Fruit fly (Drosophila melanogaster): ENCODE results near the gene form3.

The form3 gene

DNA sequence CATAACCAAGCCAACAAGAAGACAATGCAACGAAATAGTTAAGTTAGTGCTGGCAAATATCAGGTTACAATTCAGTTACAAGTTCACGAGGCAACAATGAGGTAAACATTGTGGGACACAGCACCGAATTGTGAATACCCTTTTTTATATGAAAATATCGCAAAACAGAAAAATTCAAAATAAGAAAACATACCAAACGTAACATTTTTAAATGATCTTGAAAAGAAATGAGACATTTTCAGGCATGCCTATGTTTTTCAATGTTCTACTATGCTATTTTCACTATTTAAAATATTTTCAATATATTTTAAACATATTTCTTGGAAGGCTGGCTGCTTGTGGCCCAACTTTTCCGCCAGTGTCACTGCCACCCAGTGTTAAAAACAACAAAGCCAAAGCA is 9.3 kb downstream of the form3 start:
- TF ChIP-seq CG8478 (optimal IDR thresholded peaks at IDR 0.05), result no peak
- no peak for TF ChIP-seq CTCF (optimal IDR thresholded peaks at IDR 0.05)

DNA sequence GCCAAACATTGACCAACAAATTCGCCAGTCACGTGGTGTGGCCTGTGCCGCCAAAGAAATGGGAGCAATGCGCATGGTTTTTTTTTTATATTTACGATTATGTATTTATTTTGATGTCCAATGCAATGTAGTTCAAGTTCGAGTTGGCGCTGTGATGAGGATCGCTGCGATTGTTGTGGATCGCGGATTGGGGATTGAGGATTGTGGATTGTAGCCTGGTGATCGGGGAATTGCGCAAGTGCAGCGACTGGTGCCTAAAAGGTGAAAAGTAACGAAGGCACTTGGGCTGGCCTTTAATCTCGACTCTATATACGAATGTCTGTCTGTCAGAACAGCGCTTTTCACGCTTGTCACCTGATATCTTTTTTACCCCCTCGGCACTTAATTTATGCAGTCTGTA is 9.9 kb downstream of the form3 start:
- no peak for TF ChIP-seq CG8478 (optimal IDR thresholded peaks at IDR 0.05)

DNA sequence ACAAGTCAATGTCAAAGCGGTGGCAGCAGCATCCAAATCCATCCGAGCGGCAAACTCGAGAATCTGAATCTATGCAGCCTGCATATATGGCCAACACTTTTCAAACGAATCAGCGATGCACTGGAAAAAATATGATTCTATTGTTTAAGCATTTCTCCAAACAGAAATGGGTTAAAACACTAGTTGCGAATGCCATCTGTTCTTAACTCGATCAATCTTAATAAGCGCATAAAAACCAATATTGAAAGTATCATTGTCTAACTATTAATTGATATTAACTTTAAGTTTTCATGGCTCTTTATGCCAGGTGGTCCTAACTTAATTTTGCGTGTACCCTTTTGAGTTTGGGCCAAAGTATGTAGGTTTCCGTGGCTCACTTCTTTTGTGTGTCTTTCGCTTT is 11.1 kb downstream of the form3 start:
- TF ChIP-seq CG8478 (optimal IDR thresholded peaks at IDR 0.05) (no peak), CTCF (optimal IDR thresholded peaks at IDR 0.05) (no peak)

DNA sequence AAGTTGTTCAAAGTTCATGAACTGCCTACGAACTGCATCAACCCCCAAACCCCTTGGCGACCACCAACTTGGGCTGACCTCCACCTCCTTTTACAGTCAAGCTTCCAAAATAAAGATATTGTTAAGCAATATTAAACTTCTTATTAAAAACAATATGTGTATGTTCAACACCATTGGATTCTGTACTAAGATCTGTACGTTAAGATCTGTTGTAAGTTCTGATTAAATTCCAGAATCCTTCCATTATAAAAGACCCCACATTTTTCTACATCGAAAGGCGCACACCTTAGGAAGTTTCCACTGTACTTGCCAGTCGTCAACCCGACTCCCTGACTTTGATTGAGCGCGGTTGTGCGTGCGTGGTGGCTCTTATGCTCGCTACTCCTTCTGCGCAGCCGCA is 18.4 kb downstream of the form3 start:
- TF ChIP-seq CG8478 (optimal IDR thresholded peaks at IDR 0.05) (no peak), CTCF (optimal IDR thresholded peaks at IDR 0.05) (no peak)

DNA sequence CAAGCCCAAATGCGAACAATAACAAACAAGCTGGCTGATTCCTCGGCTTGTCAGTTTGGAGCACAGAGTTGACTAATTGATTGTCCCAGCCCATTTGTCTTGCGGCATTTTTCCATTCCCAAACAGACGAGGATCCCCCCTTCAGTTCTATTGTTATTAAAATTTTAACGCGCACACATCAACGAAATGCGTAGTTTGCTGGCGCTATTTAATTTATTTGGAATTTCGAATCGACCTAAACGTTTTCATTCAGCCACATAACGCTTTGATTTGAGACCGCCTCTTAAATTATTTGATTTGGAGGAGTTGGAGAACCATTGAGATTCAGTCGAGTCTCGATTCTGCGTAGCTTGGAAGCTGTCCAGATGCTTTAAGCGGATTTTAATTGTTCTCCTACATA is 21.3 kb downstream of the form3 start:
- no peak for TF ChIP-seq CG8478 (optimal IDR thresholded peaks at IDR 0.05)
- no peak for TF ChIP-seq CTCF (optimal IDR thresholded peaks at IDR 0.05)

DNA sequence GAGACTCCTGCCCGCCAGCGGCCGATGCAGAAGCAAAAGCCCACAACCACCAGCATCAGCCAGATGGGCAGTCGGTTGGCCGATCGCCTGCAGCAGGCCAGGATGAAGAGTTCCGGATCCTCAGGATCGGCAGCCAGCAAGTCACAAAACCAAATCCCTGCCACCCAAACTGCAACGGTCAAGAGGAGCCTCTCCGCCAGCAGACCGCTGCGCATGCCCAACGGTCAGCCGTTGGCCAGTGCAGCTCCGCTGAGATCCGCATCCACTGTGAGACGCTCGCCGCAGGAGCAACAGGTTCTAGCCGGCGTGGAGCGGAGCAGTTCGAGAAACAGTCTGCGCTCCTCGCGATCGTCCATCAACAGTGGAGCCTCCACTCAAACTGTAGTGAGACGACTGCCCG is 27.5 kb downstream of the form3 start:
- no peak for TF ChIP-seq CG8478 (optimal IDR thresholded peaks at IDR 0.05)
- no peak for TF ChIP-seq CTCF (optimal IDR thresholded peaks at IDR 0.05)

DNA sequence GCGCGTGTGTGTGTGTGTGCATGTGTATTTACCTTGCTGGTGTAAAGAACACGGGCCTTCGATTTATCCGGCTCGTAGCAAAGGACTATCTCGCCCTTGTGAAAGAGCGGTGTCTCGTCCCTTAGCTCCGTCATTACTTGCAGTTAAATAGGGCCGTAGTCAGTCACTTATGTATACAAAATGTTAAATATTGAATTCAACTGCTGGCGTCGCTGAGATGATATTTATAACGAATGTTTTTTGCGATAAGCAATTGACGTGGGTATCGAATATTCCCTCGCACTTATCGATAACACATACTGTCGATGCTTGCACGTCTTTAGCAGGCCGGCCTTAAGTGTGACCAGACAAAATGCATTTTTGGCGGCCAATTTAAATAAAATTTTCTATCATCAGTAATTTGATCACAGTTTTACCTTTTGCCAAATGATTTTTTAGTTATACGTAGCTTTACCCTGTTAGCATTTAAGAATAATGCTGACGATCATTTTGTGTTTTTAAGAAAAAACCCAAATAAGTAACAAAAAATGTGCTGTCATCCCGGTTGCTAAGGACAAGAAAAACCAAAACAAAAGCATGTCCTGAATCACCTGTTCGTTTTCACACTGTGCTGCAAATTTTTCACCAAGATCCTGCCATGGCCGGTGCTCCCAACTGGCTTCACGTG is 30.8 kb downstream of the form3 start, which contains the start of the genes msl-3 and BBS1:
Gene msl-3, minus strand, starts transcription at position 245 of the 667 bp plus-strand sequence.
Gene BBS1, plus strand, starts transcription at position 617 of the 667 bp plus-strand sequence.
- no peak for TF ChIP-seq CTCF (optimal IDR thresholded peaks at IDR 0.05)
- TF ChIP-seq CG8478 (optimal IDR thresholded peaks at IDR 0.05), result no peak

DNA sequence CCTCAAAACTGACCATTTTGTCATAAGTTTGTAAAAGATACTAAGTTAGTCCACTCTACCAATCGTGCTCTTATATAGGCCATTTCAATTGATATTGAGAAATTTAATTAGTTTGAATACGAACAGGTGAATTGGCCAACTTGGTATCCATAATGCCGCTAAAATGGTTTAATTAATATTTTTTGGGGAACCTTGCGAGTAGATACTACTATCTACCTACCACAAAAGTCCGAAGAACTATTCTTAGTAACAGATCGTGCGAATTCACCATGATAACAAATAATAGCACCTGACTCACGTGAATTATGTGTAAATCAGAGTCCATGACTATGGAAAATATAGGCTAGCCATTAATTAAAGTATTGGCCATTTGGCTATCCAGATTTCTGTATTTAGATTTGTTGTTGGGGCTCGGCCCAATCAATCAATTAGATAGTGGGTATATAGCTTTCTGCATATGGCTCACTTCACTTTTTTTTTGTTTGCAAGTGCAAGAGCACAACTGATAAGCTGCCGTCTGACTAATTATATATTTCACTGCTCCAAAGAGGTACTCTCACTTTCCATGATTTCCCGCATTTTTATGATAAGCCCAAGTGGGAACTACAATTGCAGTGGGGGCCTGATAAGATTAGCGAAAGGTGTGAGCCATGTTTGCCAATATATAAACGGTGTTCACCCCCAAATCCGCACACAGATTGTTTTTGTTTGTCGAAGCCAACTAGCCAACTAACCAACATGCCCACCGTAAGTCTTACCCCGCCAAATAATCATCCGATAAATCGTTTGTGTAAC is 33.8 kb downstream of the form3 start, which contains the start of the genes Acbp4 and Acbp6:
Gene Acbp4, minus strand, starts transcription at position 51 of the 795 bp plus-strand sequence.
Gene Acbp6, plus strand, starts transcription at position 690 of the 795 bp plus-strand sequence.
- TF ChIP-seq CTCF (optimal IDR thresholded peaks at IDR 0.05) (no peak), CG8478 (optimal IDR thresholded peaks at IDR 0.05) (no peak)

DNA sequence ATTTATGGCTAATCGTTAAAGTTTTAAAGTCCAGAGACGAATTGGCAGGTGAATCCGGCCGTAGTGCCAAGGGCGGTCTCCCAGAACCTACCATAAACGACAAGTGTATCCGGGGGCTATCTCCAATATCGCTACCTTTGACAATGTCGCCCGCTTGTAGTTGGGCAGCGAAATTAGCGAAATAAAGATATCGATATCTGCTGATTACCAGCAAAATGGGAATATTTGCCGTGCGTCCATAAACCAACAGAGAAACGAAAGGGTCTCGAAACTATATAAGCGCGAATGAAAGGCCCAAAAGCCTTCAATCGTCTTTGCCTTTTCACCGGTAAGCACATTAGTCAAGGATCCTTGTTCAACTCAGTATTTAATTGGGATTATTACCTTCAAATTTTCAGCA is 36.0 kb downstream of the form3 start, which contains the start of gene Acbp3:
Gene Acbp3, plus strand, starts transcription at position 301 of the 400 bp plus-strand sequence.
- TF ChIP-seq CG8478 (optimal IDR thresholded peaks at IDR 0.05) (no peak), CTCF (optimal IDR thresholded peaks at IDR 0.05) (no peak)

DNA sequence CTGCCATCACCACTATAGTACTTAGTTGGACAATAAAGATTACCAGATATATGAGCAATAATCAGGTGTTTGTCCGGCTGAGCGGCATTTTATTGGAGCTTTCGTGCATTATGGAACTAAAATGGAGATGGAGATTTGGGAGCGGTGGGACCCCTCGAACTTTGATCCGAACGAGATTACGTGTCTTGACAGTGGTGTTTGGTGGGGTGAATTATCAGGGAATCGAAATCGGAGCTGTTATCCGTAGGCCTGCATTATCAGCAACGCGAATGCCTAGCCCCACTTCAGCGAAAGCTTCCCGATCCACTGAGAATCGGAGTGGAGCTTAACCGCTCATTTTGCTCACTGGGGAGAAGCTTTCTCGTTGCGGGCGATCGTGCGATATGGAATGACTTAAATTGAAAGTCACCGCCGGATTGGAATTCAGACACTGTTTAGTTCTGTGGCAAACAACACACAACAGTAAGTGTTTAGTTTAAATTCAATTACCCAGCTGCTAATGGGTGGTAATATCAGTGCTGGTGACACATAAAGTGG is 36.9 kb downstream of the form3 start, which contains the start of gene Acbp2:
Gene Acbp2, plus strand, starts transcription at position 417 of the 537 bp plus-strand sequence.
- TF ChIP-seq CTCF (optimal IDR thresholded peaks at IDR 0.05) (no peak), CG8478 (optimal IDR thresholded peaks at IDR 0.05) (no peak)

DNA sequence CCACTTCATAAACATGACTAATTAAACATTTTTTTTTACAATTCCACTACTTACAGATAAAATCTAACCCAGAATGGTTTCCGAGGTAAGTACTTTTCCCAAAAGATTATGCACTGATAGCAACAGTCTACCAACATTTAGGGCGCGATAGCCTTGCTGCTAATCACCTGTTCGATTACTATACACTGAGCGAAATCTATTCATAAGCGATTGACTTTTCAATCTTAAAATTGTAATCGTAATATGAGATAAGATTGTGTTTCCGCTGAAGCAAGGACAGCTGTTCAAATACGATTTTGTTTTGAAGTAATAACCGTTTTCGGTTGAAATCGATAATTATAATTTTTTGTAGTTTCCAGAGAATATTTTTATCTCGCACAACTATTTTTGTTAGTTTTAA is 38.0 kb downstream of the form3 start:
- TF ChIP-seq CTCF (optimal IDR thresholded peaks at IDR 0.05) (no peak), CG8478 (optimal IDR thresholded peaks at IDR 0.05) (no peak)

DNA sequence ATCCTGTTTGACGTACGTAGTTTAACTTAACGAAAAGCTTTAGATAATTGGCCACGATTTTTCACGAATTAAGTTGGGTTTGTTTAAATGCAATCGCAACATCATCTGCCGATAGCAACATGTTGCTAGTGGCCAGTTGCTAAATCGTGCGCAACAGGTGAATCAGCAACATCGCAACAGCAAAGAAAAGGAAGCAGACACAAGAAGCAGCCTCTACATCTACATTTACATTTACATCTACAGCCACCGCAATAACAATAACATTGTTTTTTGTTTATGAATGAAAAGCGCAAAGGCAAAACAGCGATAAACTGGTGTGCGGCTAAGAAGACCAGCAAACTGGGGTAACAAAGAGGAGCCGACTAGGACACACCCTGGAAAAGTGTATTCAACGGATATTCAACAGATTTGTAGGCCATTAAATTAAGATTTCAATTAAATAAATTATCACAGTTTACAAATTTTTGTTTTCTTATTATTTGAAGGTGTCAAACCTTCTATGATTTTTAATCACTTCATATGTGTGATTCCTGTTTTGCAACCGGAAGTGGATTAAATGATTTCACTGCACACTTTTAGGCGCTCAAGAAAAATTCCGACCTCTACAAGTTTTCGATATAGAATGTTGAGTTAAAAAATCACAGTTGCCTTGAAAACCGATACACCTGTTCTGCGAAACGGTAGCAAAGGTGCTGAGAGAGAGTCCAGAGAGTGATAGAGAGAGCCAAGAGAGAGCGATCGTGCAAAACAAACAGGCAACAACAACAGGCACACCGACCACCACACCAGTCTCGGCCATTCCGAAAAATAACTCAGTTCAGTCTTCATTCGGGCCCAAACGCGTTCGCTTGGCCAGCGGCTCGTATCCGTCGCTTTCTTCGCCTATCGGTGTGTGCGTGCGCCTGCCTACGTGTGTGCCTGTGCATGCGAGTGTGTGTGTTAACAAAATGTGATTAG is 39.4 kb downstream of the form3 start, which contains the start of gene melt:
Gene melt, plus strand, starts transcription at position 818 of the 957 bp plus-strand sequence.
- no peak for TF ChIP-seq CG8478 (optimal IDR thresholded peaks at IDR 0.05)
- TF ChIP-seq CTCF (optimal IDR thresholded peaks at IDR 0.05), result no peak

DNA sequence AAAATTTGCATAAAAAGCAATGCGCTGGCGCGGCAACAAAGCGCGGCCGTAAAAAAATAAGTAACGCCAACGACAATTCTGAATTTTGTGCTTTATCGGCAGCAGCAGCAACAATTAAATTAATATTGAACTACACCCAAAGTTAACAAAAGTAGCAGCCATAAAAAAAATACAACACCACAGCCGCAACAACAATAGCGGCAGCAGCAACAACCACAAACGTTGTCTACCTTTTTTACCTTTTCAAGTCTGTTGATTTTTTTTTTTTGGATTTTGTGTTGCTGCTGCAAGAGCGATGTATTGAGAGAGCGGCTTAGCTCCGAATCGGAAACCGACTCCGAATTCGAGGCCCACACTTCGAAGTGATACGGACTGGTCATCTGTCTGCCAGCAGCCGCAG is 40.2 kb downstream of the form3 start:
- no peak for TF ChIP-seq CG8478 (optimal IDR thresholded peaks at IDR 0.05)
- TF ChIP-seq CTCF (optimal IDR thresholded peaks at IDR 0.05), result no peak

DNA sequence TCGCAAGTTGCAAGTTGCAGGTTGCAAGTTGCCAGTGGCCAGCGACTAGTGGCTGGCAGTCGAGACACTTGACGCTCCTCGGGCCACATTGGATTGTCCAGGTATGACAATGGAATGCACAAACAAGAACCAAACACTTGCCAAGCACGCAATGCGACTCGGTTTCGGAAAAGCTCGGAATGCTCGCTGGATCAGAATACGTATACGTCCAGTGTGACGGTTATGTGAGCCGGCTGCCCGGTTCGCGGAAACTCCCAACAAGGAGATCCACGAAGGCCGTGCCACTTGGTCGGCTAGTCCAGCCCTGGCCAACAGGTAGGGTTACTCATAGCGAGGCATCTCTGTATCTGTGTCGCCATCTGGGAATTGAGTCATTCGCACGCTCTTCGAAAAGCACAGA is 42.0 kb downstream of the form3 start:
- no peak for TF ChIP-seq CG8478 (optimal IDR thresholded peaks at IDR 0.05)
- no peak for TF ChIP-seq CTCF (optimal IDR thresholded peaks at IDR 0.05)

Measured in S2 (cell line).